Fruit fly (Drosophila melanogaster) whole organism, pupa: ENCODE measurements around the gene CG32795.

Source experiments
- CG13204 ChIP-seq: fragments of 200-800 bp; sonication (Bioruptor generic); optimal IDR thresholded peaks from 2 replicates; lab custom pipeline; 2018; ENCODE audit warnings: missing biosample characterization, mild to moderate bottlenecking, missing genetic modification characterization, moderate library complexity
- CG32121 ChIP-seq: fragments of 200-800 bp; sonication (Bioruptor generic); IDR thresholded peaks from 2 replicates; pipeline ENCODE4 v1.3.6; 2022; ENCODE audit warnings: missing biosample characterization, missing genetic modification characterization
- CG4496 ChIP-seq: fragments of 200-800 bp; sonication (Bioruptor generic); IDR thresholded peaks from 3 replicates; pipeline ENCODE4 v1.3.6; 2022; ENCODE audit warnings: missing biosample characterization, missing genetic modification characterization
- CG8301 ChIP-seq: fragments of 200-800 bp; sonication (Bioruptor generic); optimal IDR thresholded peaks from 2 replicates; lab custom pipeline; 2018; ENCODE audit warnings: missing biosample characterization, mild to moderate bottlenecking, missing genetic modification characterization
- Pif1B ChIP-seq: fragments of 200-800 bp; sonication (Bioruptor generic); optimal IDR thresholded peaks from 3 replicates; lab custom pipeline; 2016; ENCODE audit warnings: missing biosample characterization, missing genetic modification characterization
- gl ChIP-seq: fragments of 200-800 bp; sonication (Bioruptor generic); optimal IDR thresholded peaks from 2 replicates; lab custom pipeline; 2018; ENCODE audit warnings: missing biosample characterization, mild to moderate bottlenecking, missing genetic modification characterization
- rn ChIP-seq: fragments of 200-800 bp; sonication (Bioruptor generic); IDR thresholded peaks from 2 replicates; pipeline ENCODE4 v1.3.6; 2022; ENCODE audit warnings: missing biosample characterization, missing genetic modification characterization

DNA sequence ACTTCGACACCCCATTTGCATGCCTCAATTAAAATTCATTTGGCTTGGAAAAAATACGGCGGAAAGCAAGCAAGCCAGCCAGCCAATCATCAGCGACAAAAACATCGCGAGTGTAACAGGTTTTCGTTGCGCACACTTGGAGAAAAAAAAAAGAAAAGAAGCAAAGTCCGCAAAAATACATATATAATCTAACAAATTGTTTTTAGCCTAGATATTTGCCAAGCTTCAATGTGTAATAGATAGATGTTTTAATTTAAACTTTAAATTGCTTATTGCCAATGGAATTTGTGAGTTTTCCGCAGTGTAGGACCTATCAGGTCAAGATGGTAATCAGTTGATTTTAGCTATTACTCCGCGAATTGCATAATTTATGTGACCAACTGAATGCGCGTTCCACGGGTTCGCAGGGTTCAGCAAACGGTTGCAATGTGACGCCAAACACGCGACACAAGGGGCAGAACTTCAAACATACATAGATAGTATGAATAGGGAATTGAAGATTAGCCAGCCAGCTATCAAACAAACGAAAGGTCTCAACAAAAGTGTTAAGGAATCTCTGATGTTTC, 3.7 kb downstream of the CG32795 start:
- peak; percentile 79 for TF ChIP-seq gl (tag; lab: Kevin White, UChicago)
- TF ChIP-seq CG32121 (GFP tag; lab: Robert Waterston, UW) = peak; percentile 96
- peak; percentile 98 for TF ChIP-seq CG4496
- TF ChIP-seq CG8301 (tag; lab: Kevin White, UChicago) = peak; percentile 86
- TF ChIP-seq Pif1B (GFP tag; lab: Kevin White, UChicago) = peak; percentile 93
- peak; percentile 93 for TF ChIP-seq rn
- peak; percentile 54 for TF ChIP-seq CG13204 (GFP tag; lab: Kevin White, UChicago)
